ENCODE assay signal across 1 fruit fly cellular context in the genomic region with DNA sequence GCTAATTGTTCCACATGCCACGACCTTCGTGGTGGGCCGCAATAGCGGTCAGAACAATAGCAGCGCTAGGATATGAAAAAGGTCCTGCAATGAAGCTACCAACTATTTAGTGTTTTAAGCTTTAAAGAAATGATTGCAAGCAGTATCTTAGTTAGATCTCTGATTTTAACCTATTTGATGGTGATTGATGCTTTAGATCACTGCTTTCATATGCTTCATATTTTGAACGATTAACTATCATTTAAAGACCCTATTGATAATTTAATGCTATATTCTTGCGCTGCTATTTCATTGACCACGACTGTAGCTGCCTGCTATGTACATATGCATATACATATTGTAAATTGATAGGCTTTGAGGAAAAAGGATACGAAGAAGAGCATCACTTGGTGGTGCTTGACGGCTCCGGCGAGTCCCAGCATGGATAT.
TF ChIP-seq lines count a peak whose summit lies in the region.

No protein-coding gene starts in this region.

TF ChIP-seq in whole organism, embryonic, 481 proteins besides CTCF, POLR2A, EP300 and RAD21 (continued from another document and continues in another):
- no peak for TF ChIP-seq chn (GFP tag; optimal IDR thresholded peaks at IDR 0.05; lab: Kevin White, UChicago)
- no peak for TF ChIP-seq gcm2 (GFP tag; optimal IDR thresholded peaks at IDR 0.05; lab: Kevin White, UChicago)
- TF ChIP-seq zen2 (GFP tag; IDR thresholded peaks at IDR 0.05; lab: Robert Waterston, UW; ENCODE audit: partially characterized antibody): no peak
- TF ChIP-seq C15 (GFP tag; IDR thresholded peaks at IDR 0.05; lab: Robert Waterston, UW): peak; percentile 6; the same call in 1 of the 3 replicates
- no peak for TF ChIP-seq Trl (optimal IDR thresholded peaks at IDR 0.05; lab: Kevin White, UChicago)
- TF ChIP-seq Trl (GFP tag; optimal IDR thresholded peaks at IDR 0.05; lab: Kevin White, UChicago): peak; percentile 16
- peak; percentile 30; the same call in 1 of the 2 replicates for TF ChIP-seq E2f1 (GFP tag; IDR thresholded peaks at IDR 0.05; lab: Robert Waterston, UW)
- TF ChIP-seq CG12769 (tag; optimal IDR thresholded peaks at IDR 0.05; lab: Kevin White, UChicago): peak; percentile 66
- TF ChIP-seq ERR (GFP tag; optimal IDR thresholded peaks at IDR 0.05; lab: Kevin White, UChicago): peak; percentile 60
- TF ChIP-seq CG12942 (GFP tag; optimal IDR thresholded peaks at IDR 0.05; lab: Kevin White, UChicago): no peak
- no peak for TF ChIP-seq Dll (GFP tag; IDR thresholded peaks at IDR 0.05; lab: Robert Waterston, UW; ENCODE audit: partially characterized antibody)
- no peak for TF ChIP-seq shn (GFP tag; optimal IDR thresholded peaks at IDR 0.05; lab: Kevin White, UChicago)
- TF ChIP-seq Rx (GFP tag; IDR thresholded peaks at IDR 0.05; lab: Robert Waterston, UW): no peak
- no peak for TF ChIP-seq oc (tag; optimal IDR thresholded peaks at IDR 0.05; lab: Kevin White, UChicago)
- peak; percentile 18 for TF ChIP-seq pho (GFP tag; optimal IDR thresholded peaks at IDR 0.05; lab: Kevin White, UChicago)
- peak; percentile 83 for TF ChIP-seq CG6813 (GFP tag; optimal IDR thresholded peaks at IDR 0.05; lab: Kevin White, UChicago)
- peak; percentile 66 for TF ChIP-seq sima (GFP tag; optimal IDR thresholded peaks at IDR 0.05; lab: Kevin White, UChicago)
- no peak for TF ChIP-seq HLH54F (GFP tag; optimal IDR thresholded peaks at IDR 0.05; lab: Kevin White, UChicago)
- peak; percentile 26; the same call in 1 of the 2 replicates for TF ChIP-seq CG31224 (GFP tag; IDR thresholded peaks at IDR 0.05; lab: Robert Waterston, UW)
- TF ChIP-seq ftz-f1 (GFP tag; optimal IDR thresholded peaks at IDR 0.05; lab: Kevin White, UChicago): peak; percentile 1
- TF ChIP-seq seq (GFP tag; IDR thresholded peaks at IDR 0.05; lab: Robert Waterston, UW): peak; percentile 29; the same call in 1 of the 2 replicates
- no peak for TF ChIP-seq chinmo (GFP tag; IDR thresholded peaks at IDR 0.05; lab: Robert Waterston, UW; ENCODE audit: partially characterized antibody)
- TF ChIP-seq Doc3 (GFP tag; IDR thresholded peaks at IDR 0.05; lab: Robert Waterston, UW; ENCODE audit: partially characterized antibody): no peak
- TF ChIP-seq CG12659 (GFP tag; optimal IDR thresholded peaks at IDR 0.05; lab: Kevin White, UChicago): peak; percentile 9
- TF ChIP-seq unc-4 (GFP tag; IDR thresholded peaks at IDR 0.05; lab: Robert Waterston, UW; ENCODE audit: partially characterized antibody): no peak
- peak; percentile 32; the same call in 1 of the 3 replicates for TF ChIP-seq Dbx (GFP tag; IDR thresholded peaks at IDR 0.05; lab: Robert Waterston, UW)
- no peak for TF ChIP-seq Tbp (GFP tag; optimal IDR thresholded peaks at IDR 0.05; lab: Kevin White, UChicago)
- TF ChIP-seq PHDP (tag; optimal IDR thresholded peaks at IDR 0.05; lab: Kevin White, UChicago): peak; percentile 42
- TF ChIP-seq CG15601 (tag; optimal IDR thresholded peaks at IDR 0.05; lab: Kevin White, UChicago): peak; percentile 8
- peak; percentile 76 for TF ChIP-seq Sox100B (GFP tag; optimal IDR thresholded peaks at IDR 0.05; lab: Kevin White, UChicago)
- TF ChIP-seq grau (tag; optimal IDR thresholded peaks at IDR 0.05; lab: Kevin White, UChicago): peak; percentile 59
- TF ChIP-seq CG43689 (GFP tag; IDR thresholded peaks at IDR 0.05; lab: Robert Waterston, UW): no peak
- no peak for TF ChIP-seq Dek (tag; optimal IDR thresholded peaks at IDR 0.05; lab: Kevin White, UChicago)
- TF ChIP-seq kah (GFP tag; optimal IDR thresholded peaks at IDR 0.05; lab: Kevin White, UChicago): peak; percentile 56
- TF ChIP-seq CG42726 (GFP tag; IDR thresholded peaks at IDR 0.05; lab: Robert Waterston, UW; ENCODE audit: partially characterized antibody): no peak
- no peak for TF ChIP-seq CG2875 (GFP tag; optimal IDR thresholded peaks at IDR 0.05; lab: Kevin White, UChicago)
- TF ChIP-seq lov (optimal IDR thresholded peaks at IDR 0.05; lab: Kevin White, UChicago): no peak
- TF ChIP-seq lov (GFP tag; IDR thresholded peaks at IDR 0.05; lab: Robert Waterston, UW): no peak
- no peak for TF ChIP-seq GATAe (GFP tag; conservative IDR thresholded peaks at IDR 0.05; lab: Robert Waterston, UW)
- TF ChIP-seq CG12744 (GFP tag; optimal IDR thresholded peaks at IDR 0.05; lab: Kevin White, UChicago): no peak
- no peak; the same call in 2 of the 3 replicates for TF ChIP-seq CG14050 (GFP tag; IDR thresholded peaks at IDR 0.05; lab: Robert Waterston, UW)
- peak; percentile 78 for TF ChIP-seq Asciz (GFP tag; optimal IDR thresholded peaks at IDR 0.05; lab: Kevin White, UChicago)
- peak; percentile 45; the same call in 1 of the 2 replicates for TF ChIP-seq slbo (GFP tag; IDR thresholded peaks at IDR 0.05; lab: Robert Waterston, UW)
- TF ChIP-seq so (GFP tag; IDR thresholded peaks at IDR 0.05; lab: Robert Waterston, UW): peak; percentile 40; the same call in 1 of the 3 replicates
- TF ChIP-seq BEAF-32 (GFP tag; optimal IDR thresholded peaks at IDR 0.05; lab: Kevin White, UChicago): no peak
- no peak for TF ChIP-seq salm (tag; optimal IDR thresholded peaks at IDR 0.05; lab: Kevin White, UChicago)
- TF ChIP-seq CG32767 (GFP tag; IDR thresholded peaks at IDR 0.05; lab: Robert Waterston, UW): no peak
- peak; percentile 48; the same call in 1 of the 2 replicates for TF ChIP-seq Taf1 (GFP tag; IDR thresholded peaks at IDR 0.05; lab: Robert Waterston, UW)
- TF ChIP-seq fru (optimal IDR thresholded peaks at IDR 0.05; lab: Kevin White, UChicago): no peak
- peak; percentile 58 for TF ChIP-seq HHEX (GFP tag; optimal IDR thresholded peaks at IDR 0.05; lab: Kevin White, UChicago)
- TF ChIP-seq YL-1 (GFP tag; optimal IDR thresholded peaks at IDR 0.05; lab: Kevin White, UChicago): no peak
- TF ChIP-seq luna (GFP tag; optimal IDR thresholded peaks at IDR 0.05; lab: Kevin White, UChicago): peak; percentile 30
- TF ChIP-seq CG17612 (GFP tag; IDR thresholded peaks at IDR 0.05; lab: Robert Waterston, UW): no peak
- no peak for TF ChIP-seq CG11085 (GFP tag; IDR thresholded peaks at IDR 0.05; lab: Robert Waterston, UW)
- TF ChIP-seq her (GFP tag; optimal IDR thresholded peaks at IDR 0.05; lab: Kevin White, UChicago): peak; percentile 35
- peak; percentile 48 for TF ChIP-seq Hmr (GFP tag; optimal IDR thresholded peaks at IDR 0.05; lab: Kevin White, UChicago)
- TF ChIP-seq Hey (tag; optimal IDR thresholded peaks at IDR 0.05; lab: Kevin White, UChicago): no peak
- TF ChIP-seq dimm (GFP tag; IDR thresholded peaks at IDR 0.05; lab: Robert Waterston, UW): no peak
- peak; percentile 81 for TF ChIP-seq CG7839 (tag; optimal IDR thresholded peaks at IDR 0.05; lab: Kevin White, UChicago)
- TF ChIP-seq H2.0 (GFP tag; IDR thresholded peaks at IDR 0.05; lab: Robert Waterston, UW): no peak
- TF ChIP-seq z (GFP tag; IDR thresholded peaks at IDR 0.05; lab: Robert Waterston, UW): no peak
- TF ChIP-seq CG4707 (GFP tag; optimal IDR thresholded peaks at IDR 0.05; lab: Kevin White, UChicago): no peak
- TF ChIP-seq CG12104 (GFP tag; optimal IDR thresholded peaks at IDR 0.05; lab: Kevin White, UChicago): peak; percentile 79
- no peak for TF ChIP-seq peb (GFP tag; IDR thresholded peaks at IDR 0.05; lab: Robert Waterston, UW)
- TF ChIP-seq CG2116 (GFP tag; optimal IDR thresholded peaks at IDR 0.05; lab: Kevin White, UChicago): no peak
- peak; percentile 50 for TF ChIP-seq org-1 (GFP tag; optimal IDR thresholded peaks at IDR 0.05; lab: Kevin White, UChicago)
- no peak for TF ChIP-seq ken (GFP tag; IDR thresholded peaks at IDR 0.05; lab: Robert Waterston, UW)
- peak; percentile 86 for TF ChIP-seq bab2 (GFP tag; optimal IDR thresholded peaks at IDR 0.05; lab: Kevin White, UChicago)
- peak; percentile 29 for TF ChIP-seq Sry-δ (GFP tag; optimal IDR thresholded peaks at IDR 0.05; lab: Kevin White, UChicago)
- TF ChIP-seq Dip3 (GFP tag; optimal IDR thresholded peaks at IDR 0.05; lab: Kevin White, UChicago): peak; percentile 41
- peak; percentile 78 for TF ChIP-seq tap (tag; optimal IDR thresholded peaks at IDR 0.05; lab: Kevin White, UChicago)
- TF ChIP-seq Hr51 (GFP tag; optimal IDR thresholded peaks at IDR 0.05; lab: Kevin White, UChicago): peak in 1 of 2 experiments; percentile 59
- TF ChIP-seq wdn (GFP tag; IDR thresholded peaks at IDR 0.05; lab: Robert Waterston, UW): 0 out of 2 replicates have a peak, but pooled peaks have one; percentile 31
- TF ChIP-seq tna (GFP tag; IDR thresholded peaks at IDR 0.05; lab: Robert Waterston, UW; ENCODE audit: partially characterized antibody): no peak
- peak; percentile 62 for TF ChIP-seq CG4854 (GFP tag; optimal IDR thresholded peaks at IDR 0.05; lab: Kevin White, UChicago)
- peak; percentile 65 for TF ChIP-seq CG1603 (tag; optimal IDR thresholded peaks at IDR 0.05; lab: Kevin White, UChicago)
- peak; percentile 74 for TF ChIP-seq dysf (GFP tag; IDR thresholded peaks at IDR 0.05; lab: Robert Waterston, UW)
- TF ChIP-seq CG8924 (tag; optimal IDR thresholded peaks at IDR 0.05; lab: Kevin White, UChicago): peak; percentile 79
- peak; percentile 53 for TF ChIP-seq CG10267 (tag; optimal IDR thresholded peaks at IDR 0.05; lab: Kevin White, UChicago)
- no peak for TF ChIP-seq CG13123 (GFP tag; optimal IDR thresholded peaks at IDR 0.05; lab: Kevin White, UChicago)
- peak; percentile 70 for TF ChIP-seq CG2712 (tag; optimal IDR thresholded peaks at IDR 0.05; lab: Kevin White, UChicago)
- TF ChIP-seq CG17385 (GFP tag; optimal IDR thresholded peaks at IDR 0.05; lab: Kevin White, UChicago): peak; percentile 33
- no peak for TF ChIP-seq crp (GFP tag; optimal IDR thresholded peaks at IDR 0.05; lab: Kevin White, UChicago)
- peak; percentile 45; the same call in 1 of the 2 replicates for TF ChIP-seq CG14014 (GFP tag; IDR thresholded peaks at IDR 0.05; lab: Robert Waterston, UW)
- peak; percentile 55 for TF ChIP-seq jumu (GFP tag; optimal IDR thresholded peaks at IDR 0.05; lab: Kevin White, UChicago)
- TF ChIP-seq CG15479 (GFP tag; optimal IDR thresholded peaks at IDR 0.05; lab: Kevin White, UChicago): no peak
- TF ChIP-seq Scr (GFP tag; IDR thresholded peaks at IDR 0.05; lab: Robert Waterston, UW; ENCODE audit: partially characterized antibody): no peak
- TF ChIP-seq CG9817 (tag; optimal IDR thresholded peaks at IDR 0.05; lab: Kevin White, UChicago): no peak
- TF ChIP-seq CG9876 (GFP tag; optimal IDR thresholded peaks at IDR 0.05; lab: Kevin White, UChicago): peak; percentile 61
- TF ChIP-seq CG1233 (GFP tag; optimal IDR thresholded peaks at IDR 0.05; lab: Kevin White, UChicago): peak; percentile 78
- TF ChIP-seq hbn (GFP tag; IDR thresholded peaks at IDR 0.05; lab: Robert Waterston, UW; ENCODE audit: partially characterized antibody): 0 out of 2 replicates have a peak, but pooled peaks have one; percentile 24
- no peak for TF ChIP-seq CG17328 (GFP tag; IDR thresholded peaks at IDR 0.05; lab: Robert Waterston, UW)
- TF ChIP-seq Ada2b (GFP tag; IDR thresholded peaks at IDR 0.05; lab: Robert Waterston, UW): peak; percentile 53; the same call in 1 of the 2 replicates
- peak; percentile 27 for TF ChIP-seq Nf-YC (tag; optimal IDR thresholded peaks at IDR 0.05; lab: Kevin White, UChicago)
- no peak for TF ChIP-seq en (GFP tag; optimal IDR thresholded peaks at IDR 0.05; lab: Kevin White, UChicago)
- TF ChIP-seq fd96Cb (tag; optimal IDR thresholded peaks at IDR 0.05; lab: Kevin White, UChicago): peak; percentile 33
- TF ChIP-seq nerfin-2 (GFP tag; IDR thresholded peaks at IDR 0.05; lab: Robert Waterston, UW; ENCODE audit: partially characterized antibody): no peak
- TF ChIP-seq CG18011 (GFP tag; optimal IDR thresholded peaks at IDR 0.05; lab: Kevin White, UChicago): peak; percentile 49
- peak; percentile 78 for TF ChIP-seq CG18262 (tag; optimal IDR thresholded peaks at IDR 0.05; lab: Kevin White, UChicago)
- peak; percentile 67 for TF ChIP-seq CG10147 (GFP tag; optimal IDR thresholded peaks at IDR 0.05; lab: Kevin White, UChicago)
- no peak for TF ChIP-seq CG3726 (GFP tag; IDR thresholded peaks at IDR 0.05; lab: Robert Waterston, UW)
- TF ChIP-seq CG33213 (GFP tag; optimal IDR thresholded peaks at IDR 0.05; lab: Kevin White, UChicago): peak; percentile 81
- TF ChIP-seq gcm (GFP tag; optimal IDR thresholded peaks at IDR 0.05; lab: Kevin White, UChicago): peak; percentile 46
- peak; percentile 21 for TF ChIP-seq Hsf (GFP tag; optimal IDR thresholded peaks at IDR 0.05; lab: Kevin White, UChicago)
- TF ChIP-seq prd (optimal IDR thresholded peaks at IDR 0.05; lab: Kevin White, UChicago): no peak
- peak; percentile 74 for TF ChIP-seq prd (GFP tag; IDR thresholded peaks at IDR 0.05; lab: Robert Waterston, UW)
- TF ChIP-seq kni (GFP tag; optimal IDR thresholded peaks at IDR 0.05; lab: Kevin White, UChicago): no peak
- TF ChIP-seq Dad (GFP tag; optimal IDR thresholded peaks at IDR 0.05; lab: Kevin White, UChicago): no peak
- TF ChIP-seq tgo (GFP tag; IDR thresholded peaks at IDR 0.05; lab: Robert Waterston, UW): peak; percentile 50; the same call in 1 of the 3 replicates
- TF ChIP-seq usp (GFP tag; optimal IDR thresholded peaks at IDR 0.05; lab: Kevin White, UChicago): no peak
- no peak for TF ChIP-seq CG11560 (tag; IDR thresholded peaks at IDR 0.05; lab: Robert Waterston, UW)
- no peak for TF ChIP-seq CG7963 (GFP tag; IDR thresholded peaks at IDR 0.05; lab: Robert Waterston, UW; ENCODE audit: partially characterized antibody)
- TF ChIP-seq Bgb (GFP tag; IDR thresholded peaks at IDR 0.05; lab: Robert Waterston, UW; ENCODE audit: partially characterized antibody): no peak
- peak; percentile 9 for TF ChIP-seq twi (tag; optimal IDR thresholded peaks at IDR 0.05; lab: Kevin White, UChicago)
- TF ChIP-seq CG10321 (GFP tag; IDR thresholded peaks at IDR 0.05; lab: Robert Waterston, UW): no peak
- TF ChIP-seq CG1529 (GFP tag; optimal IDR thresholded peaks at IDR 0.05; lab: Kevin White, UChicago): peak; percentile 14
- 0 out of 2 replicates have a peak, but pooled peaks have one; percentile 30 for TF ChIP-seq CG3847 (GFP tag; IDR thresholded peaks at IDR 0.05; lab: Robert Waterston, UW)
- peak; percentile 77 for TF ChIP-seq CG14710 (tag; optimal IDR thresholded peaks at IDR 0.05; lab: Kevin White, UChicago)
- 0 out of 4 replicates have a peak, but pooled peaks have one; percentile 41 for TF ChIP-seq Gug (GFP tag; IDR thresholded peaks at IDR 0.05; lab: Robert Waterston, UW)
- TF ChIP-seq Ptx1 (GFP tag; IDR thresholded peaks at IDR 0.05; lab: Robert Waterston, UW): peak; percentile 45; the same call in 1 of the 2 replicates
- peak; percentile 75 for TF ChIP-seq CG32532 (GFP tag; IDR thresholded peaks at IDR 0.05; lab: Robert Waterston, UW)
- TF ChIP-seq CG1792 (GFP tag; optimal IDR thresholded peaks at IDR 0.05; lab: Kevin White, UChicago): peak; percentile 69
- TF ChIP-seq yki (optimal IDR thresholded peaks at IDR 0.05; lab: Kevin White, UChicago): no peak
- TF ChIP-seq Hmx (GFP tag; optimal IDR thresholded peaks at IDR 0.05; lab: Kevin White, UChicago): no peak
- TF ChIP-seq Ravus (GFP tag; IDR thresholded peaks at IDR 0.05; lab: Robert Waterston, UW): no peak
